Worm (Caenorhabditis elegans) whole organism, early embryonic: Measurements from ENCODE around the gene nrfl-1.

Experiments used
- F13C5.2 ChIP-seq: sonication (generic microtip); optimal IDR thresholded peaks from 2 replicates; lab custom pipeline; 2017; ENCODE audit warnings: mild to moderate bottlenecking, missing genetic modification characterization, inconsistent platforms, missing compliant biosample characterization
- ama-1 ChIP-seq: fragments of 150-350 bp; optimal IDR thresholded peaks from 2 replicates; lab custom pipeline; 2014
- ets-7 ChIP-seq: sonication (generic microtip); optimal IDR thresholded peaks from 2 replicates; lab custom pipeline; 2016; ENCODE audit warnings: missing genotype, missing genetic modification characterization, missing compliant biosample characterization
- flt-1 ChIP-seq: fragments of 200-800 bp; sonication (Bioruptor generic); IDR thresholded peaks from 2 replicates; pipeline ENCODE4 v1.3.6; 2022; ENCODE audit warnings: missing genetic modification characterization, missing compliant biosample characterization
- hmbx-1 ChIP-seq: sonication (generic microtip); optimal IDR thresholded peaks from 2 replicates; lab custom pipeline; 2016; ENCODE audit warnings: mild to moderate bottlenecking, missing genetic modification characterization, missing compliant biosample characterization
- hnd-1 ChIP-seq: sonication (generic microtip); optimal IDR thresholded peaks from 2 replicates; lab custom pipeline; 2016; ENCODE audit warnings: missing genetic modification characterization, missing compliant biosample characterization
- pes-1 ChIP-seq: fragments of 200-800 bp; sonication (Bioruptor generic); IDR thresholded peaks from 2 replicates; pipeline ENCODE4 v1.3.6; 2022; ENCODE audit warnings: missing genetic modification reagents, missing genetic modification characterization, missing compliant biosample characterization
- scrt-1 ChIP-seq: fragments of 200-800 bp; sonication (Bioruptor generic); IDR thresholded peaks from 2 replicates; pipeline ENCODE4 v1.3.6; 2022; ENCODE audit warnings: missing genetic modification characterization, missing compliant biosample characterization
- tbx-11 ChIP-seq: fragments of 200-800 bp; sonication (Bioruptor generic); IDR thresholded peaks from 2 replicates; pipeline ENCODE4 v1.3.6; 2022; ENCODE audit warnings: missing genetic modification characterization, missing compliant biosample characterization
- tbx-37 ChIP-seq: fragments of 200-800 bp; sonication (Bioruptor generic); conservative IDR thresholded peaks from 2 replicates; pipeline ENCODE4 v1.3.6; 2022; ENCODE audit warnings: missing genetic modification reagents, missing genetic modification characterization, missing compliant biosample characterization
- tra-4 ChIP-seq: sonication (generic microtip); optimal IDR thresholded peaks from 2 replicates; lab custom pipeline; 2017; ENCODE audit warnings: missing genetic modification characterization, missing compliant biosample characterization

- TF ChIP-seq pes-1 (GFP tag; lab: Robert Waterston, UW) (no peak), flt-1 (no peak), ama-1 (no peak), F13C5.2 (no peak), hnd-1 (tag; lab: Kevin White, UChicago) (no peak), ets-7 (tag; lab: Kevin White, UChicago) (no peak), tbx-37 (no peak), scrt-1 (no peak), tra-4 (no peak), tbx-11 (GFP tag; lab: Robert Waterston, UW) (no peak), hmbx-1 (tag; lab: Kevin White, UChicago) (no peak)
These were observed 35.4 kb downstream of the nrfl-1 start, which contains the start of gene F23B2.10 for ce11 chrIV:9154263-9154662.
